Fruit fly (Drosophila melanogaster) whole organism, embryonic: ENCODE results near the gene CG13654.

Source experiments
- Aef1 ChIP-seq: fragments of 200-800 bp; sonication (Bioruptor generic); IDR thresholded peaks from 3 replicates; pipeline ENCODE4 v1.3.6; 2022; ENCODE audit warnings: missing biosample characterization, missing genetic modification characterization
- CG1529 ChIP-seq: fragments of 200-800 bp; sonication (Bioruptor generic); optimal IDR thresholded peaks from 3 replicates; lab custom pipeline; 2018; ENCODE audit warnings: missing biosample characterization, missing genetic modification characterization
- CG3281 ChIP-seq: fragments of 200-800 bp; sonication (Bioruptor generic); optimal IDR thresholded peaks from 3 replicates; lab custom pipeline; 2017; ENCODE audit warnings: missing biosample characterization, mild to moderate bottlenecking, missing genetic modification characterization
- CG4360 ChIP-seq: fragments of 200-800 bp; sonication (Bioruptor generic); IDR thresholded peaks from 2 replicates; pipeline ENCODE4 v1.3.6; 2022; ENCODE audit warnings: missing biosample characterization, missing genetic modification characterization
- CG6813 ChIP-seq: fragments of 200-800 bp; sonication (Bioruptor generic); optimal IDR thresholded peaks from 2 replicates; lab custom pipeline; 2017; ENCODE audit warnings: missing biosample characterization, missing genetic modification characterization, mild to moderate bottlenecking, moderate library complexity, missing genetic modification reagents
- CG9215 ChIP-seq: fragments of 200-800 bp; sonication (Bioruptor generic); IDR thresholded peaks from 2 replicates; pipeline ENCODE4 v1.3.6; 2022; ENCODE audit warnings: missing biosample characterization, missing genetic modification characterization
- CG9797 ChIP-seq: fragments of 200-800 bp; sonication (Bioruptor generic); optimal IDR thresholded peaks from 3 replicates; lab custom pipeline; 2018; ENCODE audit warnings: missing biosample characterization, mild to moderate bottlenecking, missing genetic modification characterization
- fru ChIP-seq: fragments of >200 bp; optimal IDR thresholded peaks from 2 replicates; lab custom pipeline; 2017
- kah ChIP-seq: fragments of 200-800 bp; sonication (Bioruptor generic); optimal IDR thresholded peaks from 2 replicates; lab custom pipeline; 2018; ENCODE audit warnings: missing biosample characterization, mild to moderate bottlenecking, missing genetic modification characterization
- psq ChIP-seq: fragments of 200-800 bp; sonication (Bioruptor generic); optimal IDR thresholded peaks from 2 replicates; lab custom pipeline; 2017; ENCODE audit warnings: missing biosample characterization, missing genetic modification characterization
- shn ChIP-seq: fragments of 200-800 bp; sonication (Bioruptor generic); optimal IDR thresholded peaks from 3 replicates; lab custom pipeline; 2016; ENCODE audit warnings: missing biosample characterization, missing genetic modification characterization
- usp ChIP-seq: fragments of >200 bp; optimal IDR thresholded peaks from 2 replicates; lab custom pipeline; 2017; ENCODE audit warnings: missing biosample characterization, missing genetic modification characterization

dm6 chr3R:25194723-25195577 is 4.7 kb upstream of the CG13654 start, which contains the start of gene CG13653:
- TF ChIP-seq shn (no peak), kah (GFP tag; lab: Kevin White, UChicago) (no peak), fru (lab: Kevin White, UChicago) (no peak), CG9797 (GFP tag; lab: Kevin White, UChicago) (no peak), Aef1 (GFP tag; lab: Robert Waterston, UW) (no peak), CG6813 (GFP tag; lab: Kevin White, UChicago) (no peak), CG1529 (GFP tag; lab: Kevin White, UChicago) (no peak), CG4360 (GFP tag; lab: Robert Waterston, UW) (no peak), psq (GFP tag; lab: Kevin White, UChicago) (no peak), usp (GFP tag; lab: Kevin White, UChicago) (no peak), CG9215 (GFP tag; lab: Robert Waterston, UW) (no peak), CG3281 (no peak)
